Worm (Caenorhabditis elegans) whole organism, late embryonic: ENCODE data around the gene F48G7.5.

Experiments
- ceh-45 ChIP-seq: fragments of 200-800 bp; sonication (Bioruptor generic); IDR thresholded peaks from 2 replicates; pipeline ENCODE4 v1.3.6; 2022; ENCODE audit warnings: missing genetic modification reagents, missing genetic modification characterization, missing compliant biosample characterization
- ceh-6 ChIP-seq: fragments of 200-800 bp; sonication (Bioruptor generic); optimal IDR thresholded peaks from 2 replicates; lab custom pipeline; 2018; ENCODE audit warnings: mild to moderate bottlenecking, missing genetic modification characterization, missing compliant biosample characterization
- che-1 ChIP-seq: sonication (generic microtip); optimal IDR thresholded peaks from 2 replicates; lab custom pipeline; 2016; ENCODE audit warnings: mild to moderate bottlenecking, missing genetic modification characterization, missing compliant biosample characterization
- ets-4 ChIP-seq: sonication (generic microtip); optimal IDR thresholded peaks from 2 replicates; lab custom pipeline; 2016; ENCODE audit warnings: missing genetic modification characterization, missing compliant biosample characterization
- hlh-15 ChIP-seq: sonication (generic microtip); optimal IDR thresholded peaks from 2 replicates; lab custom pipeline; 2016; ENCODE audit warnings: missing genetic modification characterization, missing compliant biosample characterization
- lin-11 ChIP-seq: fragments of 200-800 bp; sonication (Bioruptor generic); optimal IDR thresholded peaks from 2 replicates; lab custom pipeline; 2018; ENCODE audit warnings: mild to moderate bottlenecking, missing genetic modification characterization, missing compliant biosample characterization
- nfya-1 ChIP-seq: sonication (generic microtip); optimal IDR thresholded peaks from 2 replicates; lab custom pipeline; 2017; ENCODE audit warnings: missing genetic modification characterization, mild to moderate bottlenecking, missing compliant biosample characterization, antibody characterized with exemption, moderate library complexity
- nhr-232 ChIP-seq: sonication (generic microtip); optimal IDR thresholded peaks from 2 replicates; lab custom pipeline; 2016; ENCODE audit warnings: missing genetic modification characterization, missing compliant biosample characterization
- pha-4 ChIP-seq: fragments of 150-350 bp; optimal IDR thresholded peaks from 2 replicates; lab custom pipeline; 2018; ENCODE audit warnings: missing biosample characterization, missing genetic modification reagents, missing genetic modification characterization
- pros-1 ChIP-seq: fragments of 150-350 bp; optimal IDR thresholded peaks from 2 replicates; lab custom pipeline; 2014; ENCODE audit warnings: missing biosample characterization, missing genetic modification reagents, missing genetic modification characterization
- sdc-2 ChIP-seq: sonication (generic microtip); optimal IDR thresholded peaks from 2 replicates; lab custom pipeline; 2016; ENCODE audit warnings: missing genotype, missing genetic modification characterization, missing compliant biosample characterization
- unc-55 ChIP-seq: sonication (generic microtip); optimal IDR thresholded peaks from 2 replicates; lab custom pipeline; 2017; ENCODE audit warnings: missing biosample characterization, missing genetic modification reagents, missing genetic modification characterization

DNA sequence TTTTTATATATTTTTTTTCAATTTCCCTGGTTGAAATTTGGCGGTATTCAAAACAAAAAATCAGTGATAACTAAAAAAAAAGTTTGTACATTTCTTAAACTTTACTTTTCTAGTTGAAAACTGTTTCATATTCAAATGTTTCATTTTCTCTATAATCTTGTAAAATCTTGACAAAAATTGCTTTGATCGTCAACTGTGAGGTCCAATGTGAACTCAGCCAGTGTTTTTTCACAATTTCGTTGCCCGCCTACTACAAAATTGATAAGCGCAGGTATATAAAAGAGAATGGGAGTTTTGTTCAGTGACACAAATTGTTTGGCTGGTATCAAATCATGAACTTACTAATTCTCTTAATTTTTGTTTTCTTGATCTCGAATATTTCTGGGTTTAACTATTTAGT lies 24.2 kb upstream of the F48G7.5 start, which contains the start of gene ugt-42:
- TF ChIP-seq nfya-1 (tag; lab: Kevin White, UChicago) (no peak), hlh-15 (no peak), pros-1 (tag; lab: Kevin White, UChicago) (no peak), ceh-45 (no peak), nhr-232 (tag; lab: Kevin White, UChicago) (no peak), pha-4 (no peak), che-1 (tag; lab: Kevin White, UChicago) (no peak), sdc-2 (tag; lab: Kevin White, UChicago) (no peak), ets-4 (tag; lab: Kevin White, UChicago) (no peak), lin-11 (tag; lab: Kevin White, UChicago) (no peak), ceh-6 (GFP tag; lab: Kevin White, UChicago) (no peak), unc-55 (GFP tag; lab: Kevin White, UChicago) (no peak)
